Fruit fly (Drosophila melanogaster) whole organism, embryonic: Measurements from ENCODE around the gene CG2267.
A peak's percentile ranks its signal among the peaks of the same experiment; 100 is the strongest.

ENCODE experiments used
- Blimp-1 ChIP-seq: fragments of 200-800 bp; sonication (Bioruptor generic); optimal IDR thresholded peaks from 3 replicates; lab custom pipeline; 2018; ENCODE audit warnings: missing biosample characterization, missing genetic modification characterization, mild to moderate bottlenecking, moderate library complexity, missing genetic modification reagents
- BtbVII ChIP-seq: fragments of 200-800 bp; sonication (Bioruptor generic); optimal IDR thresholded peaks from 3 replicates; lab custom pipeline; 2017; ENCODE audit warnings: missing biosample characterization, mild to moderate bottlenecking, missing genetic modification characterization
- CG10321 ChIP-seq: fragments of 200-800 bp; sonication (Bioruptor generic); IDR thresholded peaks from 2 replicates; pipeline ENCODE4 v1.3.6; 2022; ENCODE audit warnings: missing biosample characterization, missing genetic modification characterization
- CG11398 ChIP-seq: fragments of 200-800 bp; sonication (Bioruptor generic); optimal IDR thresholded peaks from 2 replicates; lab custom pipeline; 2016; ENCODE audit warnings: missing biosample characterization, missing genetic modification characterization
- CG1233 ChIP-seq: fragments of 200-800 bp; sonication (Bioruptor generic); optimal IDR thresholded peaks from 4 replicates; lab custom pipeline; 2018; ENCODE audit warnings: missing biosample characterization, mild to moderate bottlenecking, missing genetic modification characterization
- CG13287 ChIP-seq: fragments of 200-800 bp; sonication (Bioruptor generic); IDR thresholded peaks from 2 replicates; pipeline ENCODE4 v1.3.6; 2022; ENCODE audit warnings: missing biosample characterization, missing genetic modification characterization; ENCODE audit not compliant: partially characterized antibody
- CG16813 ChIP-seq: fragments of 200-800 bp; sonication (Bioruptor generic); IDR thresholded peaks from 3 replicates; pipeline ENCODE4 v1.3.6; 2022; ENCODE audit warnings: missing biosample characterization, missing genetic modification characterization; ENCODE audit not compliant: partially characterized antibody
- CG17186 ChIP-seq: fragments of 200-800 bp; sonication (Bioruptor generic); optimal IDR thresholded peaks from 3 replicates; lab custom pipeline; 2017; ENCODE audit warnings: missing biosample characterization, missing genetic modification reagents, missing genetic modification characterization
- CG17361 ChIP-seq: fragments of 200-800 bp; sonication (Bioruptor generic); IDR thresholded peaks from 3 replicates; pipeline ENCODE4 v1.3.6; 2022; ENCODE audit warnings: missing biosample characterization, missing genetic modification characterization
- CG17568 ChIP-seq: fragments of 200-800 bp; sonication (Bioruptor generic); optimal IDR thresholded peaks from 2 replicates; lab custom pipeline; 2018; ENCODE audit warnings: missing biosample characterization, mild to moderate bottlenecking, missing genetic modification characterization, moderate library complexity
- CG17829 ChIP-seq: fragments of 200-800 bp; optimal IDR thresholded peaks from 2 replicates; lab custom pipeline; 2019; ENCODE audit warnings: missing biosample characterization, mild to moderate bottlenecking, missing genetic modification characterization, moderate library complexity
- CG1792 ChIP-seq: fragments of 200-800 bp; sonication (Bioruptor generic); optimal IDR thresholded peaks from 2 replicates; lab custom pipeline; 2016; ENCODE audit warnings: missing biosample characterization, missing genetic modification characterization
- CG2889 ChIP-seq: fragments of 200-800 bp; sonication (Bioruptor generic); IDR thresholded peaks from 3 replicates; pipeline ENCODE4 v1.3.6; 2022; ENCODE audit warnings: missing biosample characterization, missing genetic modification characterization
- CG3407 ChIP-seq: fragments of 200-800 bp; sonication (Bioruptor generic); optimal IDR thresholded peaks from 2 replicates; lab custom pipeline; 2018; ENCODE audit warnings: missing biosample characterization, mild to moderate bottlenecking, missing genetic modification characterization
- CG3726 ChIP-seq: fragments of 200-800 bp; sonication (Bioruptor generic); IDR thresholded peaks from 3 replicates; pipeline ENCODE4, ENCODE4 v1.3.6; 2022; ENCODE audit warnings: missing biosample characterization, missing genetic modification characterization
- CG3995 ChIP-seq: fragments of 200-800 bp; sonication (Bioruptor generic); optimal IDR thresholded peaks from 3 replicates; lab custom pipeline; 2016; ENCODE audit warnings: missing biosample characterization, missing genetic modification characterization
- CG4282 ChIP-seq: fragments of 200-800 bp; sonication (Bioruptor generic); optimal IDR thresholded peaks from 2 replicates; lab custom pipeline; 2016; ENCODE audit warnings: missing biosample characterization, missing genetic modification characterization
- CG6272 ChIP-seq: fragments of 200-800 bp; sonication (Bioruptor generic); IDR thresholded peaks from 2 replicates; pipeline ENCODE4 v1.3.6; 2022; ENCODE audit warnings: missing biosample characterization, missing genetic modification characterization
- CG6654 ChIP-seq: fragments of 200-800 bp; sonication (Bioruptor generic); optimal IDR thresholded peaks from 2 replicates; lab custom pipeline; 2017; ENCODE audit warnings: missing biosample characterization, mild to moderate bottlenecking, missing genetic modification characterization
- CG6689 ChIP-seq: fragments of 200-800 bp; sonication (Bioruptor generic); IDR thresholded peaks from 2 replicates; pipeline ENCODE4 v1.3.6; 2022; ENCODE audit warnings: missing biosample characterization, missing genetic modification characterization
- CG7556 ChIP-seq: fragments of 200-800 bp; sonication (Bioruptor generic); optimal IDR thresholded peaks from 2 replicates; lab custom pipeline; 2017; ENCODE audit warnings: missing biosample characterization, mild to moderate bottlenecking, missing genetic modification characterization
- CG7987 ChIP-seq: fragments of 200-800 bp; sonication (Bioruptor generic); optimal IDR thresholded peaks from 2 replicates; lab custom pipeline; 2018; ENCODE audit warnings: missing biosample characterization, mild to moderate bottlenecking, missing genetic modification characterization, moderate library complexity
- CG8359 ChIP-seq: fragments of 200-800 bp; sonication (Bioruptor generic); optimal IDR thresholded peaks from 2 replicates; lab custom pipeline; 2017; ENCODE audit warnings: missing biosample characterization, mild to moderate bottlenecking, missing genetic modification characterization, borderline replicate concordance
- CHES-1-like ChIP-seq: fragments of 200-800 bp; sonication (Bioruptor generic); optimal IDR thresholded peaks from 2 replicates; lab custom pipeline; 2016; ENCODE audit warnings: missing biosample characterization, missing genetic modification characterization
- Fer3 ChIP-seq: fragments of 200-800 bp; sonication (Bioruptor generic); optimal IDR thresholded peaks from 2 replicates; lab custom pipeline; 2018; ENCODE audit warnings: missing biosample characterization, mild to moderate bottlenecking, missing genetic modification characterization, moderate library complexity
- Gsc ChIP-seq: fragments of 200-800 bp; sonication (Bioruptor generic); IDR thresholded peaks from 2 replicates; pipeline ENCODE4 v1.3.6; 2022; ENCODE audit warnings: missing biosample characterization, missing genetic modification characterization
- HmgZ ChIP-seq: fragments of 200-800 bp; sonication (Bioruptor generic); optimal IDR thresholded peaks from 2 replicates; lab custom pipeline; 2018; ENCODE audit warnings: missing biosample characterization, mild to moderate bottlenecking, missing genetic modification characterization
- Mrtf ChIP-seq: fragments of 200-800 bp; sonication (Bioruptor generic); IDR thresholded peaks from 3 replicates; pipeline ENCODE4 v1.3.6; 2022; ENCODE audit warnings: missing biosample characterization, missing genetic modification characterization
- Optix ChIP-seq: fragments of 200-800 bp; sonication (Bioruptor generic); IDR thresholded peaks from 3 replicates; pipeline ENCODE4 v1.3.6; 2022; ENCODE audit warnings: missing biosample characterization, missing genetic modification characterization
- Sox102F ChIP-seq: fragments of 200-800 bp; sonication (Bioruptor generic); optimal IDR thresholded peaks from 2 replicates; lab custom pipeline; 2018; ENCODE audit warnings: missing biosample characterization, mild to moderate bottlenecking, missing genetic modification characterization, moderate library complexity
- Tbp ChIP-seq: fragments of >200 bp; optimal IDR thresholded peaks from 2 replicates; lab custom pipeline; 2018; ENCODE audit warnings: missing biosample characterization, missing genetic modification characterization
- Trl ChIP-seq, 3 experiments: fragments of >200 bp in 2 of 3; fragments of 200-800 bp in 1 of 3; sonication (Bioruptor generic) in 1 of 3; optimal IDR thresholded peaks; 2 replicates in 1 of 3; 3 replicates in 2 of 3; lab custom pipeline; 2016 to 2017; ENCODE audit warnings: missing biosample characterization in 1 of 3, missing genetic modification characterization in 1 of 3
- ab ChIP-seq: fragments of 200-800 bp; sonication (Bioruptor generic); optimal IDR thresholded peaks from 2 replicates; lab custom pipeline; 2016; ENCODE audit warnings: missing biosample characterization, missing genetic modification characterization
- ara ChIP-seq: fragments of 200-800 bp; sonication (Bioruptor generic); IDR thresholded peaks from 2 replicates; pipeline ENCODE4 v1.3.6; 2022; ENCODE audit warnings: missing biosample characterization, missing genetic modification characterization
- crc ChIP-seq: fragments of 200-800 bp; sonication (Bioruptor generic); optimal IDR thresholded peaks from 2 replicates; lab custom pipeline; 2016; ENCODE audit warnings: missing biosample characterization, missing genetic modification characterization
- dan ChIP-seq: fragments of 200-800 bp; sonication (Bioruptor generic); IDR thresholded peaks from 2 replicates; pipeline ENCODE4 v1.3.6; 2022; ENCODE audit warnings: missing biosample characterization, missing genetic modification characterization
- dmrt99B ChIP-seq: fragments of 200-800 bp; sonication (Bioruptor generic); optimal IDR thresholded peaks from 2 replicates; lab custom pipeline; 2018; ENCODE audit warnings: missing biosample characterization, mild to moderate bottlenecking, missing genetic modification characterization, moderate library complexity
- dpn ChIP-seq, 2 experiments: fragments of 200-800 bp; sonication (Bioruptor generic); optimal IDR thresholded peaks; 3 replicates each; lab custom pipeline; 2016; ENCODE audit warnings: missing biosample characterization in 2 of 2, missing genetic modification characterization in 2 of 2
- ems ChIP-seq: fragments of 200-800 bp; sonication (Bioruptor generic); optimal IDR thresholded peaks from 3 replicates; lab custom pipeline; 2016; ENCODE audit warnings: missing biosample characterization, missing genetic modification characterization
- hb ChIP-seq: fragments of 200-800 bp; sonication (Bioruptor generic); IDR thresholded peaks from 3 replicates; pipeline ENCODE4 v1.3.6; 2022; ENCODE audit warnings: missing biosample characterization, missing genetic modification characterization; ENCODE audit not compliant: partially characterized antibody
- hbn ChIP-seq: fragments of 200-800 bp; sonication (Bioruptor generic); IDR thresholded peaks from 2 replicates; pipeline ENCODE4 v1.3.6; 2022; ENCODE audit warnings: missing biosample characterization, missing genetic modification characterization; ENCODE audit not compliant: partially characterized antibody
- lab ChIP-seq: fragments of 200-800 bp; sonication (Bioruptor generic); optimal IDR thresholded peaks from 3 replicates; lab custom pipeline; 2017; ENCODE audit warnings: missing biosample characterization, missing genetic modification characterization, mild to moderate bottlenecking, moderate library complexity, missing genetic modification reagents
- mirr ChIP-seq: fragments of 200-800 bp; sonication (Bioruptor generic); optimal IDR thresholded peaks from 3 replicates; lab custom pipeline; 2018; ENCODE audit warnings: missing biosample characterization, mild to moderate bottlenecking, missing genetic modification characterization
- p53 ChIP-seq: fragments of 200-800 bp; sonication (Bioruptor generic); optimal IDR thresholded peaks from 2 replicates; lab custom pipeline; 2016; ENCODE audit warnings: missing biosample characterization, missing genetic modification characterization
- slp2 ChIP-seq: fragments of 200-800 bp; sonication (Bioruptor generic); optimal IDR thresholded peaks from 2 replicates; lab custom pipeline; 2016; ENCODE audit warnings: missing biosample characterization, missing genetic modification characterization
- sr ChIP-seq: fragments of 200-800 bp; sonication (Bioruptor generic); IDR thresholded peaks from 3 replicates; pipeline ENCODE4 v1.3.6; 2022; ENCODE audit warnings: missing biosample characterization, missing genetic modification characterization
- ssp ChIP-seq: fragments of 200-800 bp; sonication (Bioruptor generic); IDR thresholded peaks from 2 replicates; pipeline ENCODE4 v1.3.6; 2022; ENCODE audit warnings: missing biosample characterization, missing genetic modification characterization
- tin ChIP-seq: fragments of 200-800 bp; sonication (Bioruptor generic); optimal IDR thresholded peaks from 3 replicates; lab custom pipeline; 2016; ENCODE audit warnings: missing biosample characterization, missing genetic modification characterization
- unpg ChIP-seq: fragments of 200-800 bp; sonication (Bioruptor generic); optimal IDR thresholded peaks from 3 replicates; lab custom pipeline; 2018; ENCODE audit warnings: missing biosample characterization, mild to moderate bottlenecking, missing genetic modification characterization, moderate library complexity
- zfh2 ChIP-seq: fragments of 200-800 bp; sonication (Bioruptor generic); optimal IDR thresholded peaks from 2 replicates; lab custom pipeline; 2016; ENCODE audit warnings: missing biosample characterization, missing genetic modification characterization

The CG2267 gene

dm6 chr3R:30643240-30643639 is 14.4 kb upstream of the CG2267 start (continued):
- no peak for TF ChIP-seq Trl (optimal IDR thresholded peaks at IDR 0.05; lab: Kevin White, UChicago)
- no peak for TF ChIP-seq Trl (GFP tag; optimal IDR thresholded peaks at IDR 0.05; lab: Kevin White, UChicago)
- TF ChIP-seq CG3995 (GFP tag; lab: Kevin White, UChicago) = no peak
- TF ChIP-seq Sox102F (GFP tag; lab: Kevin White, UChicago) = peak; percentile 14
- peak; percentile 40 for TF ChIP-seq dmrt99B (tag; lab: Kevin White, UChicago)
- no peak for TF ChIP-seq ara (GFP tag; lab: Robert Waterston, UW)
- TF ChIP-seq Fer3 (tag; lab: Kevin White, UChicago) = peak; percentile 6
- peak; percentile 15 for TF ChIP-seq CG1233 (GFP tag; lab: Kevin White, UChicago)
- TF ChIP-seq hbn (GFP tag; lab: Robert Waterston, UW) = no peak
- TF ChIP-seq sr (GFP tag; lab: Robert Waterston, UW) = no peak
- TF ChIP-seq ab (GFP tag; lab: Kevin White, UChicago) = no peak
- TF ChIP-seq CG2889 (GFP tag; lab: Robert Waterston, UW) = 0 out of 3 replicates have a peak, but pooled peaks have one; percentile 19
- no peak for TF ChIP-seq CG17361
- no peak for TF ChIP-seq Optix
- TF ChIP-seq CG3726 (GFP tag; lab: Robert Waterston, UW) = 0 out of 3 replicates have a peak, but pooled peaks have one; percentile 59
- TF ChIP-seq p53 (GFP tag; lab: Kevin White, UChicago) = no peak
- no peak for TF ChIP-seq ems
- no peak for TF ChIP-seq CG3407 (GFP tag; lab: Kevin White, UChicago)
- TF ChIP-seq Gsc = no peak
- TF ChIP-seq CG10321 (GFP tag; lab: Robert Waterston, UW) = no peak
- TF ChIP-seq CG16813 (GFP tag; lab: Robert Waterston, UW) = no peak
- TF ChIP-seq CG1792 (GFP tag; lab: Kevin White, UChicago) = no peak
- no peak for TF ChIP-seq CG6272 (GFP tag; lab: Robert Waterston, UW)
- TF ChIP-seq dpn (GFP tag; optimal IDR thresholded peaks at IDR 0.05; lab: Kevin White, UChicago) = peak in 1 of 2 experiments; percentile 2
- TF ChIP-seq CG17186 (GFP tag; lab: Kevin White, UChicago) = no peak
- TF ChIP-seq CG13287 (GFP tag; lab: Robert Waterston, UW) = no peak
- no peak for TF ChIP-seq mirr (GFP tag; lab: Kevin White, UChicago)
- no peak for TF ChIP-seq hb (GFP tag; lab: Robert Waterston, UW)
- TF ChIP-seq CG17829 (tag; lab: Kevin White, UChicago) = no peak
- TF ChIP-seq lab = peak; percentile 55
- TF ChIP-seq CG4282 (GFP tag; lab: Kevin White, UChicago) = no peak
- peak; percentile 42 for TF ChIP-seq unpg (GFP tag; lab: Kevin White, UChicago)
- TF ChIP-seq Blimp-1 = peak; percentile 32
- no peak for TF ChIP-seq CG6654 (GFP tag; lab: Kevin White, UChicago)
- no peak for TF ChIP-seq CG11398 (GFP tag; lab: Kevin White, UChicago)
- TF ChIP-seq crc = no peak
- no peak for TF ChIP-seq CG17568 (GFP tag; lab: Kevin White, UChicago)
- TF ChIP-seq CG7987 (GFP tag; lab: Kevin White, UChicago) = no peak
- TF ChIP-seq Mrtf = no peak
- no peak for TF ChIP-seq Tbp (GFP tag; lab: Kevin White, UChicago)
- TF ChIP-seq zfh2 (GFP tag; lab: Kevin White, UChicago) = no peak
- TF ChIP-seq CG6689 (GFP tag; lab: Robert Waterston, UW) = peak; percentile 39; the same call in 1 of the 2 replicates
- no peak for TF ChIP-seq slp2 (GFP tag; lab: Kevin White, UChicago)
- no peak for TF ChIP-seq HmgZ (tag; lab: Kevin White, UChicago)
- no peak for TF ChIP-seq dan
- no peak for TF ChIP-seq CHES-1-like (GFP tag; lab: Kevin White, UChicago)
- peak; percentile 8 for TF ChIP-seq CG7556 (GFP tag; lab: Kevin White, UChicago)
- TF ChIP-seq ssp (GFP tag; lab: Robert Waterston, UW) = no peak
- no peak for TF ChIP-seq CG8359 (GFP tag; lab: Kevin White, UChicago)
- peak; percentile 6 for TF ChIP-seq tin (GFP tag; lab: Kevin White, UChicago)
- no peak for TF ChIP-seq BtbVII
